Worm (Caenorhabditis elegans) whole organism, dauer: Measurements from ENCODE around the gene gid-2.

Source experiments
- unc-62 ChIP-seq: sonication (generic microtip); optimal IDR thresholded peaks from 2 replicates; lab custom pipeline; 2017; ENCODE audit warnings: missing biosample characterization, missing genetic modification reagents, missing genetic modification characterization

gid-2 gene

DNA sequence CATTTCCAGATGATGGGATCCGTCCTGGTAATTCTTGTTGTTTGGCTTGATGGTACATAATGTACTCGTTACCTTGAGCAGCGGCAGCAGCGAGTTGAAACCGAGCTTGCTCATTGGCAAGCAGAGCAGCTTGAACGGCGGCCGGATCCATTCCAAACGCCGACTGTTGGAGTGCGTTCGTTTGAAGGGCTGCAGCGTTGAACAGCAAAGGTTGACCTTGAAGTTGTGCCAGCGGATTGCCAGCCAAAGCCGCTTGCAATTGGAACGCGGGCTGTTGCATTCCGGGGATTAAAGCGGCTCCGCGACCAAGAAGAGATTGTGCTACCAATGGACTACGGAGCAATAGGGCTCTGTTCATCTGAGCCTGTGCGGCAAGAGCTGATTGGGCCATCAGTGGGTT, 7.4 kb upstream of the gid-2 start:
- TF ChIP-seq unc-62 (GFP tag; lab: Kevin White, UChicago), result no peak

DNA sequence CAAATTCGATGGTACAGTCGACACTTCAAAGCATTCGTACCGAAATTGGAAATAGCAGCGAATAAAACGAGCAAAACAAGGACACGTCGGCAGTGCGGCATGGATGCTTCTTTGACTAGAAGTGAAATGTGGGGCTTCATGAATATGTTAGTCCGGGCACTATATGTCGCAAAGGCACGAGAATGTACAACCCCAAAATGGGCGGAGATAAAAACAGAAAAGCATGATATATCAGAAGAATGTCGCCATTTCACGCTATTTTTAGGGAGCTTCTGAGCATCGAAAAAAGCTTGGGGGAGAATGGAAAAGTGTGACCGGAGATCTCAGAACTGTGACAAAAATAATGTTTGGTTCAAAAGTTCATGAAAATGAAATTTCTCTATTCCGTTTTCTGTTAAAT, 4.5 kb upstream of the gid-2 start, which contains the start of gene T07D1.3:
TSS of gene T07D1.3 (minus strand) at position 101 of the 400 bp plus-strand sequence.
- no peak for TF ChIP-seq unc-62 (GFP tag; lab: Kevin White, UChicago)

ce11 chrX:2441163-2441562, 2.4 kb upstream of the gid-2 start:
- TF ChIP-seq unc-62 (GFP tag; lab: Kevin White, UChicago), result no peak

DNA sequence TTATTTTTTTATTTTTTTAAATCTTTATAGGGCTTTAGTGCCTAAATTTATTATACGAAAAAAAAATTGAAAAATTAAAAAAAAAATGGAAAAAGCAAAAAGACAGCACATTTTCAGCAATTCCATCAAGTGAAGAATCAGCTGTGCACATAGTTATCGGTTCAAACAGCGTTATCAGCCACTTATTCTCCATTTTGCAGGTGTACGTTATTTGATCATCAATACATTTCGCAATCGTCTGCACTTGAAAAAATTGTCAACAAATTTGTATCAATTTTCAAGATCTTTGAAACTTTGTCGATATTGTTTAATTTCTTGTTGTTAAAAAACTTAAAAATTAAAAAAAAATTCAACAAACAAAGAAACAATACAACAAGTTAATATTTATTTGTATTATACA, 971 bp upstream of the gid-2 start:
- TF ChIP-seq unc-62 (GFP tag; lab: Kevin White, UChicago), result no peak

DNA sequence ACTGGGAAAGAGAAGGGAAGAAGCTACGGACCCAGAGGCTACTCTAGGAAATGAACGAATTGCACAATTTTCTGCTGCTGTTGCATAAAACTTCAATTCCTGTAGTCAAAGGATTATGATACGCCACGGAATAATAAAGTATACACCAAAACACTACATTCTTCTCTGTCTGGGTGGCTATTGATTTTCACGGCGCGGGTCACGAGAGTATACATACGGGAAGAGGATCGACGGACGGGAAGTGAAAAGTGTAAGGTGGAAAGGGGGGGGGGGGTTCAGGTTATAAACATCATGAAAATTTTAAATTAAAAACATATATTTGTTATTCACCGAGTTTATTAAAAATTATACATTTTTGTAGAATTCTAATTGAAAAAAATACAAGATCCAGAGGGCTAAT, 552 bp upstream of the gid-2 start:
- no peak for TF ChIP-seq unc-62 (GFP tag; lab: Kevin White, UChicago)

- no peak for TF ChIP-seq unc-62 (GFP tag; lab: Kevin White, UChicago)
These were observed 3.4 kb downstream of the gid-2 start for ce11 chrX:2435353-2435752.

- no peak for TF ChIP-seq unc-62 (GFP tag; lab: Kevin White, UChicago)
These were observed 5.0 kb downstream of the gid-2 start for ce11 chrX:2433805-2434204.

ce11 chrX:2432459-2432858, 6.3 kb downstream of the gid-2 start:
- no peak for TF ChIP-seq unc-62 (GFP tag; lab: Kevin White, UChicago)

DNA sequence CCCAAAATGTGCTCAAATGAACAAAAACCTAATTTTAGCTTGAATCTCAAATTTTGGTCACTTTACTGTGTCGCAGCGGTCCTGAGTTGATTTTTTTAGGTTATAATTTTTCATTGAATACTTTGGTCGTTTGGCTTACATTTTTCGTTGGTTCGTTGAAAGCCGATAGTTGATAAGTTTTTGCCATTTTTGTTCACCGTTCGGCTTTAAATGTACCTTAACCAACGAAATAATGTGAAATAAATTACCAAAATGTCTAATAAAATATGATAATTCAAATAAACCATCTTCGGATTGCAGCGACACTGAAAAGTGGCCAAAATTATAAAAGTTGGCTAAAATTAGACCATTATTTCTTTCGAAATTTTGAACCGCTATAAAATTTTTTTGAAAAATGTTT, 8.4 kb downstream of the gid-2 start:
- no peak for TF ChIP-seq unc-62 (GFP tag; lab: Kevin White, UChicago)

- no peak for TF ChIP-seq unc-62 (GFP tag; lab: Kevin White, UChicago)
These were observed 11.4 kb downstream of the gid-2 start, which contains the start of gene gcy-31 for ce11 chrX:2427404-2427803. gcy-31 (minus strand) TSS chrX:2427504.

DNA sequence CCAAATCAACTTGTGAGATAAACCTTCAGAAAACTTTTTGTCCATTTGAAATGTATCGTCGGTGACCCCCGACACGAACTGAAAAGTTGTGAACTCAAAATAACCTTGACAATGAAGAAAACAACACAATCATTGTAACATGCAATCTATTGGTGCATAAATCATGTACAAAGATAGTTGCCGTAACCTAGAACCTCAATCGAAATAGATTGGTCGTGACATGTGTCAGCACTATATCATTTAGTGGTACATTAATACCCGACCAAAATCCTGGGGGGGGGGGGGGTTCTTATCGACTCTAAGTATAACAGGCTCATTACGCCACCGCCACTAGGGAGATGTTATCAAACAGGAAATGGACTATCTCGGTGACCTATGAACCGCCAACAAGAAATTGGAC, 11.8 kb downstream of the gid-2 start:
- no peak for TF ChIP-seq unc-62 (GFP tag; lab: Kevin White, UChicago)

- TF ChIP-seq unc-62 (GFP tag; lab: Kevin White, UChicago), result no peak
These were observed 13.5 kb downstream of the gid-2 start for ce11 chrX:2425284-2425683.

DNA sequence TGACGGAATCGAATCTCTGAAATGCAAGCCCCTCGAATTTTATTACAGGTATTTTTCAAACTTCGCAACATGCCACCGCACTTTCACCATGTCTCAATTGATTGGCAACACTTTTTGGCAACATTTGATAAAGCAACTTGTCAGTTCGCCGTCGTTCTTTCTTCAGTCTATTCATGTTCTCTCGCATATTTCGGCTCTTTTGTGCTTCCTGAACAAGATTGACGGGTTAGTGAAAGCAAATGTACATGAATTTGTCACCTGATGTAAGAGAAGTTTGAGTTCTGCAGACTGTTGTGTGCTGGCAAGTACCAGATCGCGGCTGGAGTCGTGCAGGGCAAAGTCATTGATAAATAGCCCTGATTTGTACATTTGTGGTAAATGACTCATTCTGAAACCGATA, 16.6 kb downstream of the gid-2 start:
- no peak for TF ChIP-seq unc-62 (GFP tag; lab: Kevin White, UChicago)

DNA sequence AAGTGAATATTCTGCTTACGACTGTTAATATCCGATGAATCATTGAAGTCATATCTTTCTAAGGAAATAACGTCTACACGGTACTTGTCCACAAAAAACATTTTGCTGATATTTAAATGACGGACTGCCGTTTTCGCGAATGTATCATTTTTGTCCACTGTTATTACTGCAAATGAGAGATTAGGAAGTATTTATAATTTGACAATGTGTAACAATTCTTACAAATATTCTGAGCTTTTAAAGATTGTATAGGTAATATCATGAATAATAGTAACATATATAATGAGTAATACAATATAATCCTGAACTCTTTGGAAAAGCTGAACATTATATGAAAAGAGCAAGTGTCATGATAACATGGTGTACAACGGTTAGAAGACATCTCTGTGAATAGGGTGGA, 19.0 kb downstream of the gid-2 start, which contains the start of gene glr-7:
TSS of gene glr-7 (minus strand) at position 101 of the 400 bp plus-strand sequence.
- no peak for TF ChIP-seq unc-62 (GFP tag; lab: Kevin White, UChicago)

- no peak for TF ChIP-seq unc-62 (GFP tag; lab: Kevin White, UChicago)
These were observed 25.5 kb downstream of the gid-2 start, which contains the start of gene hlh-15 for ce11 chrX:2413277-2413676. hlh-15 (minus strand) TSS chrX:2413377.

ce11 chrX:2410978-2411377, 27.8 kb downstream of the gid-2 start:
- no peak for TF ChIP-seq unc-62 (GFP tag; lab: Kevin White, UChicago)

ce11 chrX:2409243-2409741, 29.5 kb downstream of the gid-2 start, which contains the start of the genes C43H6.12 and trpp-12:
C43H6.12 (plus strand) TSS chrX:2409607.
trpp-12 (plus strand) TSS chrX:2409691.
- TF ChIP-seq unc-62 (GFP tag; lab: Kevin White, UChicago), result no peak

ce11 chrX:2407167-2407566, 31.6 kb downstream of the gid-2 start, which contains the start of gene mtpn-1:
mtpn-1 (plus strand) TSS chrX:2407467.
- no peak for TF ChIP-seq unc-62 (GFP tag; lab: Kevin White, UChicago)
